Fruit fly (Drosophila melanogaster): ENCODE data around the gene CG44142.

CG44142 gene

dm6 chr3R:13303126-13303525, 9.9 kb downstream of the CG44142 start, which contains the start of gene CG43208:
CG43208 (plus strand) TSS chr3R:13303426.
- no peak for TF ChIP-seq CG15710 (tag; optimal IDR thresholded peaks at IDR 0.05)
- no peak for TF ChIP-seq CG9948 (tag; optimal IDR thresholded peaks at IDR 0.05)
- TF ChIP-seq CG4496 (GFP tag; IDR thresholded peaks at IDR 0.05): no peak
- no peak for TF ChIP-seq CG32121 (GFP tag; IDR thresholded peaks at IDR 0.05)
- TF ChIP-seq CG10348 (GFP tag; IDR thresholded peaks at IDR 0.05): no peak
- TF ChIP-seq rn (GFP tag; IDR thresholded peaks at IDR 0.05): no peak
- no peak for TF ChIP-seq CG13204 (GFP tag; optimal IDR thresholded peaks at IDR 0.05)

dm6 chr3R:13302348-13302747, 10.6 kb downstream of the CG44142 start, which contains the start of gene CG32473:
CG32473 (plus strand) TSS chr3R:13302648.
- TF ChIP-seq CG14655 (GFP tag; optimal IDR thresholded peaks at IDR 0.05) (no peak), CG9948 (tag; optimal IDR thresholded peaks at IDR 0.05) (no peak), CG34367 (tag; optimal IDR thresholded peaks at IDR 0.05) (no peak), Snoo (tag; optimal IDR thresholded peaks at IDR 0.05) (no peak), CG32121 (GFP tag; IDR thresholded peaks at IDR 0.05) (no peak), D1 (tag; optimal IDR thresholded peaks at IDR 0.05) (no peak), Ets98B (GFP tag; IDR thresholded peaks at IDR 0.05) (no peak), EcR (GFP tag; optimal IDR thresholded peaks at IDR 0.05) (no peak), CG13204 (GFP tag; optimal IDR thresholded peaks at IDR 0.05) (no peak), Pif1A (GFP tag; optimal IDR thresholded peaks at IDR 0.05) (no peak), CG8301 (tag; optimal IDR thresholded peaks at IDR 0.05) (no peak)

- TF ChIP-seq Pif1A (GFP tag; optimal IDR thresholded peaks at IDR 0.05) (no peak), CG10348 (GFP tag; IDR thresholded peaks at IDR 0.05) (no peak), CG17806 (tag; optimal IDR thresholded peaks at IDR 0.05) (no peak), Pif1B (GFP tag; optimal IDR thresholded peaks at IDR 0.05) (no peak), CG8301 (tag; optimal IDR thresholded peaks at IDR 0.05) (no peak), EcR (GFP tag; optimal IDR thresholded peaks at IDR 0.05) (no peak), gl (tag; optimal IDR thresholded peaks at IDR 0.05) (no peak), CG13204 (GFP tag; optimal IDR thresholded peaks at IDR 0.05) (no peak)
Measured at dm6 chr3R:13298114-13298818, 14.7 kb downstream of the CG44142 start, which contains the start of gene CG8774. CG8774 (plus strand) TSS chr3R:13298768.

- no peak for TF ChIP-seq D1 (tag; optimal IDR thresholded peaks at IDR 0.05)
- no peak for TF ChIP-seq CG8159 (tag; optimal IDR thresholded peaks at IDR 0.05)
- no peak for TF ChIP-seq CG14655 (GFP tag; optimal IDR thresholded peaks at IDR 0.05)
- no peak for TF ChIP-seq CG32121 (GFP tag; IDR thresholded peaks at IDR 0.05)
- no peak for TF ChIP-seq Snoo (tag; optimal IDR thresholded peaks at IDR 0.05)
- no peak for TF ChIP-seq CG34367 (tag; optimal IDR thresholded peaks at IDR 0.05)
- no peak for TF ChIP-seq CG17806 (tag; optimal IDR thresholded peaks at IDR 0.05)
- TF ChIP-seq fd96Ca (GFP tag; IDR thresholded peaks at IDR 0.05): no peak
- TF ChIP-seq Pif1A (GFP tag; optimal IDR thresholded peaks at IDR 0.05): no peak
- TF ChIP-seq CG9948 (tag; optimal IDR thresholded peaks at IDR 0.05): no peak
- TF ChIP-seq CG8301 (tag; optimal IDR thresholded peaks at IDR 0.05): no peak
- no peak for TF ChIP-seq CG13204 (GFP tag; optimal IDR thresholded peaks at IDR 0.05)
- no peak for TF ChIP-seq CG10348 (GFP tag; IDR thresholded peaks at IDR 0.05)
- no peak for TF ChIP-seq CG4496 (GFP tag; IDR thresholded peaks at IDR 0.05)
- TF ChIP-seq EcR (GFP tag; optimal IDR thresholded peaks at IDR 0.05): no peak
- TF ChIP-seq rn (GFP tag; IDR thresholded peaks at IDR 0.05): no peak
- no peak for TF ChIP-seq Pif1B (GFP tag; optimal IDR thresholded peaks at IDR 0.05)
Measured at dm6 chr3R:13294461-13294860, 18.5 kb downstream of the CG44142 start, which contains the start of gene CG8773. CG8773 (plus strand) TSS chr3R:13294748.

- TF ChIP-seq CG32121 (GFP tag; IDR thresholded peaks at IDR 0.05) (no peak), EcR (GFP tag; optimal IDR thresholded peaks at IDR 0.05) (no peak), CG9948 (tag; optimal IDR thresholded peaks at IDR 0.05) (no peak), CG15710 (tag; optimal IDR thresholded peaks at IDR 0.05) (no peak), CG10348 (GFP tag; IDR thresholded peaks at IDR 0.05) (no peak), CG8159 (tag; optimal IDR thresholded peaks at IDR 0.05) (no peak), D1 (tag; optimal IDR thresholded peaks at IDR 0.05) (no peak), Pif1B (GFP tag; optimal IDR thresholded peaks at IDR 0.05) (no peak), Ets98B (GFP tag; IDR thresholded peaks at IDR 0.05) (no peak), Pif1A (GFP tag; optimal IDR thresholded peaks at IDR 0.05) (no peak), CG12605 (GFP tag; IDR thresholded peaks at IDR 0.05) (no peak), gl (tag; optimal IDR thresholded peaks at IDR 0.05) (no peak), CG17806 (tag; optimal IDR thresholded peaks at IDR 0.05) (no peak), CG34367 (tag; optimal IDR thresholded peaks at IDR 0.05) (no peak)
Measured at dm6 chr3R:13293148-13293756, 19.7 kb downstream of the CG44142 start, which contains the start of gene wntD. wntD (minus strand) TSS chr3R:13293198.

- no peak for TF ChIP-seq CG12605 (GFP tag; IDR thresholded peaks at IDR 0.05)
- no peak for TF ChIP-seq CG32121 (GFP tag; IDR thresholded peaks at IDR 0.05)
- TF ChIP-seq gl (tag; optimal IDR thresholded peaks at IDR 0.05): no peak
- TF ChIP-seq CG14655 (GFP tag; optimal IDR thresholded peaks at IDR 0.05): no peak
- TF ChIP-seq CG13204 (GFP tag; optimal IDR thresholded peaks at IDR 0.05): no peak
- no peak for TF ChIP-seq CG15710 (tag; optimal IDR thresholded peaks at IDR 0.05)
Measured at dm6 chr3R:13290329-13290728, 22.7 kb downstream of the CG44142 start, which contains the start of gene Osi22. Osi22 (plus strand) TSS chr3R:13290629.
